Fruit fly (Drosophila melanogaster) ovary, adult (tissue): ENCODE results near the gene Tango6.

Experiments
- CG17801 ChIP-seq: fragments of 200-800 bp; optimal IDR thresholded peaks from 2 replicates; lab custom pipeline; 2019; ENCODE audit warnings: missing biosample characterization, mild to moderate bottlenecking, missing genetic modification characterization, moderate library complexity; ENCODE audit not compliant: partially characterized antibody

Tango6 gene

dm6 chr2L:18967897-18968296, 931 bp upstream of the Tango6 start:
- TF ChIP-seq CG17801 (GFP tag; lab: Kevin White, UChicago): no peak

- peak; percentile 27 for TF ChIP-seq CG17801 (GFP tag; lab: Kevin White, UChicago)
Measured at dm6 chr2L:18974063-18974779, 5.4 kb downstream of the Tango6 start, which contains the start of the genes L2HGDH and CG10431. Gene L2HGDH (minus strand): TSS chr2L:18974448. Gene CG10431 (plus strand): TSS chr2L:18974710.

- no peak for TF ChIP-seq CG17801 (GFP tag; lab: Kevin White, UChicago)
Measured at dm6 chr2L:18976749-18977148, 7.9 kb downstream of the Tango6 start.

DNA sequence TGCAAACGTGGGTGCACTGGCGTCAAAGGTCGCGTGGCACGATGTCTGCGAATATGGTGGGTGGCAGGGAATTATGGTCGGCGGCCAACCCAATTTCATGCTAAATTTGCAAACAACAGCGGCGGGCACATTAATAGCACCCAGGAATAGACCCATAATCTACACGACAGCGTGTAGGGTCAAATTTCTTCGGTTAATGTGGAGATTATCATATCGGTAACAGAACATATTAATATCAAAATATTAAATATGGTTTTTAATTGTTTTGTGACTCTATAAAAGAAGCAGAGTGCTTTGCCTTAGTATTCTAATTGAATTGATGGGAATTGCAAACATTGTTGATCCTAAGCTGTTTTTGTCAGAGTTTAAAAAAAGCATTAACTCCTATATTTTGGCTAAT, 10.1 kb downstream of the Tango6 start:
- no peak for TF ChIP-seq CG17801 (GFP tag; lab: Kevin White, UChicago)

DNA sequence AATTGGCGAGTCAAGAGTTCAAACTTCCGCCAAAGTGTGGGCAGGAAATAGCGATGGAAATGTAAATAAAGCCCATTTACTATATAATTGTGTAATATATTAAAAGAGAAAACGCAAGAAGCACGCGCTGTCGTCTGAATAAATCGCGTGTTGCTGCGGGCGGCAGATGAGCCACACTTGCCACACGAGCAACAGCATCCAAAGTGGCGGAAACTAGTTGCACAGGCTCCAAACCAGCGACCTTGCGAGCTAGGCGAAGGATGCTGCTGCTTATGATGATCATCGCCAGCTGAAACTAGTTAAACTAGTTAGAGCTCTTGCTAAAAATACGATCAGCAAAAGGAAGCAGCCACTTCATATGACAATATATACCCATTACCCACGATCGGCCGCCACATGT, 10.6 kb downstream of the Tango6 start:
- no peak for TF ChIP-seq CG17801 (GFP tag; lab: Kevin White, UChicago)

- no peak for TF ChIP-seq CG17801 (GFP tag; lab: Kevin White, UChicago)
Measured at dm6 chr2L:18980982-18981381, 12.2 kb downstream of the Tango6 start.

DNA sequence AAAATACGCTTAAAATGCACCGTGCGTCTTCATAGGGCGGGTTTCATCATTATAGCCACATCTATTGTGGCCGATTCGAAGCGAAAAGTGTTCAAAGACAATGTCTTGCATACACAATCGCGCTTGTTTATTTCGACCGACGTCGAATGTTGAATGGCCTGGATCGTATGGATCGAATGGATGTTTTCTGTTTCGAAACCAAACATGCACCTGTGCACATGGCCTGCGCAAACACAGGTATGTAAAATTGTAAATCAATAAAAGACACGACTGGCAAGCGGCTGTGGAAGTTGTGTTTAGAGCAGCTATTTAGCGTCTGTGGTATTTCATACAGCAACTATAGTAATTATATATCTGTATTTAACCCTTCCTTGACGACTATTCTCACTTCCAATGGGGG, 12.7 kb downstream of the Tango6 start:
- no peak for TF ChIP-seq CG17801 (GFP tag; lab: Kevin White, UChicago)

DNA sequence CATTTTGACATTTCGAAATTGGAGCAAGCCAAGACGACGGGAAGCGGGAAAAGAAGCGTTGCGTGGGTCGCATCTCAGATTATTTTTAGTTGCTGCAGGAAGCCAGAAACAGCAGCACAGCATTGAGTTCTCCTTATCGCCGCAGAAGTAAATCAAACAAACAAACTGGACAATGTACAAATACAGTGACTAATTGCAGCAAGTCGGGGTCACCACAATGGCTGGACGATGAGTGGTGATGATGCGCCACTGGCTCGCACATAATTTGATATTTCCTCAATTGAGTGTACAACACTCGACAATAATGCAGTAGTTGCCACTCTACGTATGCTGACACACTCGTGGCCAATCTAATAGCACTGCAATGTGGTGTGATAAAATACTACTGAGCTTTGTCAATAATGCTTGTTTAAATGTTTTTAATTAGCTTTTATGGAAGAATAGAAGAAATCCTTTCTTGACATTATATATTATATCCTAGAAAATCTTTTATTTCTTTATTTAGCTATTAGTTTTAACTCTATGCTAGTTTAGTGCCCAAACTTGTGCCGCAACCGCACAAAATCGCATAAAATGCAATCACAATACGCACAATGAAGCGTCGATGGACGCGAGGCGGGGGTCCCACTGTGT, 13.2 kb downstream of the Tango6 start:
- TF ChIP-seq CG17801 (GFP tag; lab: Kevin White, UChicago): peak; percentile 19

DNA sequence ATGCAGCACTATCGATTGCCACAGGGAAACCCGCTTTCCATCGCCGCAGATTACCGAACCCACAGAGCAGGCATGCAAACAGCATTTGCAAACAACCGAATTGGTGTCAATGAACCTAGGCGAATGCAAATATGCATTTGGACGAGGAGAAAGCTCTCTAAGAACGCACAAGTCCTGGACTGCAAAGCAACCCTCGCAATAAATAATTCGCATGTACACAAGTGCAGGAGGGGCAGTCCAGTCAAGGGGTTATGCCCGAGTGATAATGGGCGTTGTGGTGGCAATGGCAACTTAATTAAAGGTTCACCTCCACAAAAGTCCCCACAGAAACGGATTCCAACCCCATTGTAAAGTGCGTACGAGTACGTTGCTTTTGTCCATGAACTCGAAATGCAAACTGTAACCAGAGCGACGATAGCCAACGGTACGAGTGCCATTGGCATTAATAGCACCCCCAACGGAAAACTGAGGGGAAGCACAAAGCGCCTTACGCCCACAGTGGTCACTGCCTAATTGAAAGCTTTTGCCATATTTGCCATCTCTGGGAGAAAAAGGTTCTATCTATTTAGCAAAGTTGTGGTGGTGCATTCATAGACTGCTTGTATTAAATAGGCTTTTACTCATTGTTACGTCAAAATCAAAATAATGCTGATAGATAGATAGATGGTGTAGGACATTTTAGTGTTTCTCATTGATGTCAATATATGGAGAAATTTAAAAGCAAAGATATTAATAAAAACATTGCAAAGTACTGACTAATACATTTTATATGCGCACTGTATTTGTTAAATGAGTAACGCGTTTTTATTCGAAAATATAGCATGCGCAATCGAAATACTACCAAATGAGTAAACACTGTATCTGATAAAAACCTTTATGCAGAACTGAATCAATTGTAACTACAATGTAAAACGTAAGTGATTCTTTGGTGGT, 14.3 kb downstream of the Tango6 start:
- TF ChIP-seq CG17801 (GFP tag; lab: Kevin White, UChicago): no peak

DNA sequence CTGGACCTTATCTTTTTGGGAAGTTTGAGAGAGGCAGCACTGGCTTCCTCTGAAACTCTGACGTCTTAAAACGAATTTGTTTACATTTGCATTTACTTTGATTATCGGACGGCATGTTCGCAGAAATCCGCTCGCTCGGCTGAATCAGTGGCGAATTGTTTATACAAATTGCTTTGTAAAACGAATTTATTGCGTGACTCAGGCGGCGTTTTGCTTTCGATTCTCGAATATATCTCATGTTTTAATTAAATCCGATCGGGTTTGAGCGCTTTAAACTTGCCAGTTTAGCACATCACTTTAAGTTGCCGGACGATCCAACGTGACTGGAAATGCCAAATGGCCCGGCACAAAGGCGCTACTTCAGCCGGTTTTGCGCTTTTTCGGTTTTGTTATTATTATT, 15.3 kb downstream of the Tango6 start:
- no peak for TF ChIP-seq CG17801 (GFP tag; lab: Kevin White, UChicago)

- TF ChIP-seq CG17801 (GFP tag; lab: Kevin White, UChicago): no peak
Measured at dm6 chr2L:18985201-18986124, 16.6 kb downstream of the Tango6 start.

DNA sequence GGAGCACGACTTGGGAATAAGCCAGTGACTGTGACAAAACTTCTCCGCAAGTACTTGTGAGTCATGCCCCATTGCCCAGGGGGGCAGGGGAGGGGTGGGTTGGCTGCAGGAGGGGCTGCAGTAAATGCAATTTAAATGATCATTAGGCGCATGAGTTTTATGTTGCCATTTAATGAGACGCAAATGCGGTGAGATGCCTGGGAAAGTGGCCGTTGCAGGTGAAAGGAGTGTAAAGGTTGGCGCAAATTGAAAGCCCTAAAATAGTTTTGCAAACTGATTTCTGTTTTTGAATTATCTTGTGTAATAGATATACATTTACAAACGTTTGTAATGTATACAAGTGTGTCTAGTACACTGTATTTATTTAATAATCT, 17.3 kb downstream of the Tango6 start:
- TF ChIP-seq CG17801 (GFP tag; lab: Kevin White, UChicago): no peak

DNA sequence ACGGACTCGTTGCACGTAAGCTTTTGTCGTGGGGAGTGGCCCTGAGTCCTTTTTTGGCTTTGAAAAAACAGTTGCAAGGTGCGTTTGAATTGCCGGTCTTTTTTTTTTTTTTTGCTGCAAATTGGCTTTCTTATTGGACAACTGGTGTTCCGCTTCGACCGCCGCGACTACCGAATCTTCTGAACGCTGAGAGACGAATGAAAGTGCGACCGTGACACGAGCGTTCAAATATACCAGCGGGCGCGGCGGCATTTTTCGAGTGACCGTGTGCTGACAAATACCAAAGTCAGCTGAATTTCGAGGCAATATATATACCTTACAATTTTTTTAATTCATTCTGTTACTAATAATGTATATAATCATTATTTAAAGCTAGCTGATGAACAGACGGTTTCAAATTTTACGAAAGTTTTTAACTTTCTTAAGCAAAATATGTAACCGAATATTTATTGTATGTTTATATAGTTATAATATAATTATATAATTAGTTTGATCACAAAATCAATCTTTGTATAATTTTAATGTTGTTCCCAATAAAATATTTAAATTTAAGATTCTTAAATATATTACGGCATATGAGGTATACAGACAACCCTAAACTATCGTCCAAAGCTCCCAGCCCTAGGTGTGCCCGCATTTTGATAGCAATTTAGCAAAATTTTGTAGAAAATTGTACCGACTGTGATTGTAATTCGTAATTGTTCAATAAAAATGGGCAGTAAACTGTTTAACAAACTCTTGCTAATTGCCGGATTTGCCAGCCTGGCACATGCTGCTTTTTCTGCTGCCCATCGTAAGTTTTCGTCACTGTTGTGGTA, 18.5 kb downstream of the Tango6 start, which contains the start of the genes Swip-1 and EMC5:
Gene Swip-1 (minus strand): TSS at position 203 of the 818 bp plus-strand sequence.
Gene EMC5 (plus strand): TSS at position 630 of the 818 bp plus-strand sequence.
- TF ChIP-seq CG17801 (GFP tag; lab: Kevin White, UChicago): peak; percentile 43
